Worm (Caenorhabditis elegans): ENCODE results near the gene swsn-3.

DNA sequence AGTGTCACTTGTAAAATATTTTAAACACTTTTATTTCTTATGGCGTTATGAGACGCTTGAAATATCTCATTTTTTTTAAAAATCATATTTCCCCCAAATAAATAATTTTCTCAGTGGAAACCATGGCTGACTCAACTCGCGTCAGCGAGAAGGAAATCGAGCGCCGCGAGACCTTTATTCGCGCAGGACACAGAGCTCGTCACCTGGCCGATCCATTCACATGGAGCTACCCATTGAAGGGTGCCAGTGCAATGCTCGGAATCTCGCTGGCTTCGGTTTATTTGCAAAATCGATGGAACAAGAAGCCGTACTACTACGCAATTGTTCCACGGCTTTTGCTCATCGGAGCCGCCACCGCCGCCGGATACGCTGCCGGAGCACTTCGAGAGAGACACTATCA, 18.3 kb upstream of the swsn-3 start, which contains the start of gene nduc-2:
- TF ChIP-seq lin-39 (tag; optimal IDR thresholded peaks at IDR 0.05), result no peak
- no peak for TF ChIP-seq lin-13 (GFP tag; optimal IDR thresholded peaks at IDR 0.05)
- TF ChIP-seq crh-2 (tag; optimal IDR thresholded peaks at IDR 0.05), result no peak
- TF ChIP-seq ceh-82 (tag; optimal IDR thresholded peaks at IDR 0.05), result no peak
